Worm (Caenorhabditis elegans) whole organism, L1 larva: Measurements from ENCODE around the gene mpst-7.

Source experiments
- C16A3.4 ChIP-seq: fragments of 150-350 bp; optimal IDR thresholded peaks from 2 replicates; lab custom pipeline; 2014; ENCODE audit warnings: missing biosample characterization, missing genetic modification characterization
- aha-1 ChIP-seq: fragments of 150-350 bp; optimal IDR thresholded peaks from 2 replicates; lab custom pipeline; 2014; ENCODE audit warnings: missing biosample characterization, missing genetic modification characterization
- aly-2 ChIP-seq: fragments of 150-350 bp; optimal IDR thresholded peaks from 2 replicates; lab custom pipeline; 2014; ENCODE audit warnings: missing biosample characterization, missing genetic modification characterization
- ama-1 ChIP-seq: fragments of 150-350 bp; optimal IDR thresholded peaks from 2 replicates; lab custom pipeline; 2014
- ceh-63 ChIP-seq: fragments of 200-800 bp; sonication (Bioruptor generic); optimal IDR thresholded peaks from 2 replicates; lab custom pipeline; 2018; ENCODE audit warnings: mild to moderate bottlenecking, missing genetic modification characterization, missing compliant biosample characterization
- ceh-8 ChIP-seq: fragments of 200-800 bp; sonication (Bioruptor generic); optimal IDR thresholded peaks from 2 replicates; lab custom pipeline; 2018; ENCODE audit warnings: mild to moderate bottlenecking, missing genetic modification characterization, moderate library complexity, missing compliant biosample characterization
- ceh-90 ChIP-seq: sonication (generic microtip); optimal IDR thresholded peaks from 2 replicates; lab custom pipeline; 2016; ENCODE audit warnings: missing genetic modification characterization, missing compliant biosample characterization
- dpl-1 ChIP-seq, 3 experiments: fragments of 150-350 bp in 2 of 3; sonication (generic microtip) in 1 of 3; optimal IDR thresholded peaks; 2 replicates each; lab custom pipeline; 2014 to 2017; ENCODE audit warnings: missing biosample characterization in 3 of 3, missing genetic modification characterization in 3 of 3, missing genetic modification reagents in 3 of 3
- dsc-1 ChIP-seq: sonication (generic microtip); optimal IDR thresholded peaks from 2 replicates; lab custom pipeline; 2016; ENCODE audit warnings: mild to moderate bottlenecking, missing genetic modification characterization, missing compliant biosample characterization
- efl-3 ChIP-seq: fragments of 200-800 bp; sonication (Bioruptor generic); optimal IDR thresholded peaks from 2 replicates; lab custom pipeline; 2018; ENCODE audit warnings: mild to moderate bottlenecking, missing genetic modification characterization, missing compliant biosample characterization
- egl-27 ChIP-seq, 2 experiments: fragments of 150-350 bp in 1 of 2; sonication (generic microtip); optimal IDR thresholded peaks; 3 replicates each; lab custom pipeline; 2017 to 2018; ENCODE audit warnings: missing biosample characterization in 2 of 2, missing genetic modification characterization in 2 of 2, missing genetic modification reagents in 2 of 2
- elt-2 ChIP-seq: sonication (generic microtip); optimal IDR thresholded peaks from 2 replicates; lab custom pipeline; 2016; ENCODE audit warnings: missing genetic modification characterization, mild to moderate bottlenecking, inconsistent platforms, missing compliant biosample characterization, missing genetic modification reagents
- elt-3 ChIP-seq, 6 experiments: fragments of 150-350 bp in 1 of 6; sonication (generic microtip); optimal IDR thresholded peaks; 2 replicates each; lab custom pipeline; 2017 to 2018; ENCODE audit warnings: missing biosample characterization in 6 of 6, missing genetic modification characterization in 6 of 6, inconsistent platforms in 1 of 6
- ets-5 ChIP-seq: fragments of 200-800 bp; sonication (Bioruptor generic); IDR thresholded peaks from 2 replicates; pipeline ENCODE4 v1.3.6; 2022; ENCODE audit warnings: missing genetic modification characterization, missing compliant biosample characterization
- fkh-10 ChIP-seq: sonication (generic microtip); optimal IDR thresholded peaks from 2 replicates; lab custom pipeline; 2017; ENCODE audit warnings: missing biosample characterization, missing genetic modification reagents, missing genetic modification characterization
- fkh-4 ChIP-seq: sonication (generic microtip); optimal IDR thresholded peaks from 2 replicates; lab custom pipeline; 2016; ENCODE audit warnings: missing compliant biosample characterization, missing genetic modification characterization, borderline replicate concordance
- fkh-8 ChIP-seq: sonication (generic microtip); optimal IDR thresholded peaks from 2 replicates; lab custom pipeline; 2016; ENCODE audit warnings: mild to moderate bottlenecking, missing genetic modification characterization, missing compliant biosample characterization
- fos-1 ChIP-seq: fragments of 150-350 bp; optimal IDR thresholded peaks from 2 replicates; lab custom pipeline; 2014; ENCODE audit warnings: missing biosample characterization, missing genetic modification characterization
- grh-1 ChIP-seq: fragments of 200-800 bp; sonication (Bioruptor generic); IDR thresholded peaks from 2 replicates; pipeline ENCODE4 v1.3.6; 2022; ENCODE audit warnings: missing genetic modification reagents, missing genetic modification characterization, missing compliant biosample characterization
- hlh-17 ChIP-seq: fragments of 200-800 bp; sonication (Bioruptor generic); optimal IDR thresholded peaks from 2 replicates; lab custom pipeline; 2018; ENCODE audit warnings: missing genetic modification characterization, mild to moderate bottlenecking, missing compliant biosample characterization, moderate library complexity, borderline replicate concordance
- hpl-2 ChIP-seq: fragments of 150-350 bp; optimal IDR thresholded peaks from 2 replicates; lab custom pipeline; 2014; ENCODE audit warnings: missing biosample characterization, missing genetic modification reagents, missing genetic modification characterization
- irx-1 ChIP-seq: sonication (generic microtip); optimal IDR thresholded peaks from 2 replicates; lab custom pipeline; 2016; ENCODE audit warnings: missing genetic modification characterization, missing compliant biosample characterization
- isw-1 ChIP-seq: fragments of 200-800 bp; sonication (Bioruptor generic); IDR thresholded peaks from 2 replicates; pipeline ENCODE4 v1.3.6; 2022; ENCODE audit warnings: missing genetic modification characterization, missing compliant biosample characterization
- jun-1 ChIP-seq: fragments of 150-350 bp; optimal IDR thresholded peaks from 2 replicates; lab custom pipeline; 2014; ENCODE audit warnings: missing biosample characterization, missing genetic modification reagents, missing genetic modification characterization
- lin-13 ChIP-seq: fragments of 150-350 bp; optimal IDR thresholded peaks from 2 replicates; lab custom pipeline; 2014; ENCODE audit warnings: missing biosample characterization, missing genetic modification reagents, missing genetic modification characterization
- lin-14 ChIP-seq: fragments of 200-800 bp; sonication (Bioruptor generic); optimal IDR thresholded peaks from 2 replicates; lab custom pipeline; 2018; ENCODE audit warnings: mild to moderate bottlenecking, missing genetic modification characterization, moderate library complexity, missing compliant biosample characterization
- lin-15B ChIP-seq: fragments of 150-350 bp; sonication (generic microtip); optimal IDR thresholded peaks from 3 replicates; lab custom pipeline; 2014; ENCODE audit warnings: missing biosample characterization, missing genetic modification characterization
- lin-35 ChIP-seq, 2 experiments: fragments of 150-350 bp; optimal IDR thresholded peaks; 2 replicates each; lab custom pipeline; 2014; ENCODE audit warnings: missing biosample characterization in 2 of 2, missing genetic modification characterization in 2 of 2, missing genetic modification reagents in 2 of 2
- lin-39 ChIP-seq: fragments of 150-350 bp; optimal IDR thresholded peaks from 2 replicates; lab custom pipeline; 2014; ENCODE audit warnings: missing biosample characterization, missing genetic modification reagents, missing genetic modification characterization
- lsy-2 ChIP-seq, 2 experiments: fragments of 150-350 bp; optimal IDR thresholded peaks; 2 replicates each; lab custom pipeline; 2014; ENCODE audit warnings: missing biosample characterization in 2 of 2, missing genetic modification characterization in 2 of 2
- nhr-11 ChIP-seq: fragments of 150-350 bp; optimal IDR thresholded peaks from 2 replicates; lab custom pipeline; 2014; ENCODE audit warnings: missing biosample characterization, missing genetic modification characterization
- nhr-12 ChIP-seq: sonication (generic microtip); optimal IDR thresholded peaks from 2 replicates; lab custom pipeline; 2017; ENCODE audit warnings: missing biosample characterization, missing genetic modification characterization
- nhr-19 ChIP-seq: fragments of 200-800 bp; sonication (Bioruptor generic); conservative IDR thresholded peaks from 2 replicates; pipeline ENCODE4 v1.3.6; 2022; ENCODE audit warnings: missing genetic modification characterization, missing compliant biosample characterization
- nhr-20 ChIP-seq: sonication (generic microtip); optimal IDR thresholded peaks from 2 replicates; lab custom pipeline; 2016; ENCODE audit warnings: mild to moderate bottlenecking, missing genetic modification characterization, missing compliant biosample characterization
- nhr-28 ChIP-seq: fragments of 150-350 bp; optimal IDR thresholded peaks from 2 replicates; lab custom pipeline; 2014; ENCODE audit warnings: missing biosample characterization, missing genetic modification characterization
- nhr-71 ChIP-seq: sonication (generic microtip); optimal IDR thresholded peaks from 2 replicates; lab custom pipeline; 2016; ENCODE audit warnings: mild to moderate bottlenecking, missing genetic modification characterization, moderate library complexity, missing compliant biosample characterization
- nhr-77 ChIP-seq: fragments of 150-350 bp; optimal IDR thresholded peaks from 2 replicates; lab custom pipeline; 2014; ENCODE audit warnings: missing biosample characterization, missing genetic modification characterization
- nhr-84 ChIP-seq: sonication (generic microtip); optimal IDR thresholded peaks from 2 replicates; lab custom pipeline; 2017; ENCODE audit warnings: missing biosample characterization, missing genetic modification characterization
- nhr-85 ChIP-seq: sonication (generic microtip); peaks from one replicate; lab custom pipeline; 2016; ENCODE audit warnings: missing genetic modification characterization, inconsistent platforms, missing compliant biosample characterization
- nhr-90 ChIP-seq: sonication (generic microtip); optimal IDR thresholded peaks from 2 replicates; lab custom pipeline; 2016; ENCODE audit warnings: mild to moderate bottlenecking, missing genetic modification characterization, missing compliant biosample characterization; ENCODE audit not compliant: poor library complexity
- rnt-1 ChIP-seq: sonication (generic microtip); optimal IDR thresholded peaks from 2 replicates; lab custom pipeline; 2016; ENCODE audit warnings: mild to moderate bottlenecking, missing genetic modification characterization, moderate library complexity, missing compliant biosample characterization
- skn-1 ChIP-seq: fragments of 150-350 bp; optimal IDR thresholded peaks from 2 replicates; lab custom pipeline; 2014; ENCODE audit warnings: missing biosample characterization, missing genetic modification characterization
- snu-23 ChIP-seq: sonication (generic microtip); optimal IDR thresholded peaks from 2 replicates; lab custom pipeline; 2016; ENCODE audit warnings: missing genetic modification characterization, missing compliant biosample characterization
- sptf-1 ChIP-seq: fragments of 150-350 bp; optimal IDR thresholded peaks from 2 replicates; lab custom pipeline; 2014; ENCODE audit warnings: missing biosample characterization, missing genetic modification characterization
- sup-37 ChIP-seq: fragments of 200-800 bp; sonication (Bioruptor generic); optimal IDR thresholded peaks from 2 replicates; lab custom pipeline; 2018; ENCODE audit warnings: mild to moderate bottlenecking, missing genetic modification characterization, missing compliant biosample characterization
- unc-130 ChIP-seq: fragments of 150-350 bp; optimal IDR thresholded peaks from 2 replicates; lab custom pipeline; 2017; ENCODE audit warnings: missing biosample characterization, missing genetic modification characterization, inconsistent platforms
- unc-30 ChIP-seq: sonication (generic microtip); optimal IDR thresholded peaks from 2 replicates; lab custom pipeline; 2017; ENCODE audit warnings: missing biosample characterization, missing genetic modification characterization
- zip-4 ChIP-seq: fragments of 200-800 bp; sonication (Bioruptor generic); optimal IDR thresholded peaks from 2 replicates; lab custom pipeline; 2018; ENCODE audit warnings: mild to moderate bottlenecking, missing genetic modification characterization, moderate library complexity, missing compliant biosample characterization
- ztf-11 ChIP-seq, 2 experiments: sonication (generic microtip); optimal IDR thresholded peaks; 2 replicates each; lab custom pipeline; 2016 to 2017; ENCODE audit warnings: missing genetic modification characterization in 2 of 2, missing biosample characterization in 1 of 2, missing compliant biosample characterization in 1 of 2

The mpst-7 gene

ce11 chrV:13006754-13007153, 45.8 kb upstream of the mpst-7 start:
- TF ChIP-seq grh-1 (no peak), efl-3 (GFP tag; lab: Kevin White, UChicago) (no peak), nhr-84 (no peak), nhr-77 (tag; lab: Kevin White, UChicago) (no peak), nhr-90 (tag; lab: Kevin White, UChicago) (no peak), lin-13 (GFP tag; lab: Kevin White, UChicago) (no peak), fkh-10 (GFP tag; lab: Kevin White, UChicago) (no peak), fkh-4 (tag; lab: Kevin White, UChicago) (no peak), isw-1 (GFP tag; lab: Robert Waterston, UW) (no peak), hlh-17 (GFP tag; lab: Kevin White, UChicago) (no peak)

ce11 chrV:13004374-13004773, 43.4 kb upstream of the mpst-7 start:
- no peak for TF ChIP-seq nhr-28 (tag; lab: Kevin White, UChicago)

ce11 chrV:13003378-13003777, 42.4 kb upstream of the mpst-7 start:
- TF ChIP-seq nhr-85: peak; percentile 74
- peak in 2 of 3 experiments; percentile 47 to 67 for TF ChIP-seq dpl-1 (GFP tag; optimal IDR thresholded peaks at IDR 0.05; lab: Kevin White, UChicago)
- peak in 4 of 6 experiments; percentile 23 to 47 (median 44) for TF ChIP-seq elt-3 (tag; optimal IDR thresholded peaks at IDR 0.05; lab: Kevin White, UChicago)
- TF ChIP-seq dsc-1 (tag; lab: Kevin White, UChicago): peak; percentile 32
- peak; percentile 66 for TF ChIP-seq fos-1 (tag; lab: Kevin White, UChicago)
- peak; percentile 15 for TF ChIP-seq zip-4 (GFP tag; lab: Kevin White, UChicago)
- no peak for TF ChIP-seq aha-1
- peak; percentile 59 for TF ChIP-seq unc-130 (tag; lab: Kevin White, UChicago)
- peak; percentile 41 for TF ChIP-seq jun-1 (tag; lab: Kevin White, UChicago)
- TF ChIP-seq nhr-12 (tag; lab: Kevin White, UChicago): no peak
- TF ChIP-seq snu-23: peak; percentile 85
- TF ChIP-seq ets-5 (GFP tag; lab: Robert Waterston, UW): no peak
- TF ChIP-seq lin-13 (GFP tag; lab: Kevin White, UChicago): peak; percentile 43
- TF ChIP-seq fkh-4 (tag; lab: Kevin White, UChicago): no peak
- TF ChIP-seq lin-15B (tag; lab: Kevin White, UChicago): no peak
- TF ChIP-seq fkh-8 (tag; lab: Kevin White, UChicago): peak; percentile 62
- TF ChIP-seq nhr-71 (tag; lab: Kevin White, UChicago): peak; percentile 74
- TF ChIP-seq unc-30 (tag; lab: Kevin White, UChicago): no peak
- TF ChIP-seq fkh-10 (GFP tag; lab: Kevin White, UChicago): peak; percentile 14
- TF ChIP-seq aly-2 (tag; lab: Kevin White, UChicago): peak; percentile 79
- TF ChIP-seq rnt-1 (tag; lab: Kevin White, UChicago): peak; percentile 75
- TF ChIP-seq egl-27 (tag; optimal IDR thresholded peaks at IDR 0.05; lab: Kevin White, UChicago): peak in 1 of 2 experiments; percentile 42
- TF ChIP-seq lin-14: peak; percentile 69
- TF ChIP-seq lsy-2 (tag; optimal IDR thresholded peaks at IDR 0.05; lab: Kevin White, UChicago): peak; percentile 47 to 70
- peak; percentile 58 for TF ChIP-seq skn-1 (tag; lab: Kevin White, UChicago)
- peak; percentile 78 for TF ChIP-seq C16A3.4 (tag; lab: Kevin White, UChicago)
- peak; percentile 50 for TF ChIP-seq irx-1 (tag; lab: Kevin White, UChicago)
- no peak for TF ChIP-seq ama-1 (lab: Kevin White, UChicago)
- no peak for TF ChIP-seq sup-37 (GFP tag; lab: Kevin White, UChicago)
- peak; percentile 76 for TF ChIP-seq nhr-19 (GFP tag; lab: Robert Waterston, UW)
- TF ChIP-seq ceh-63 (GFP tag; lab: Kevin White, UChicago): no peak
- TF ChIP-seq ceh-8: no peak
- TF ChIP-seq ceh-90 (tag; lab: Kevin White, UChicago): no peak
- TF ChIP-seq lin-35 (GFP tag; optimal IDR thresholded peaks at IDR 0.05; lab: Kevin White, UChicago): peak; percentile 52 to 82
- peak; percentile 74 for TF ChIP-seq nhr-20 (tag; lab: Kevin White, UChicago)
- TF ChIP-seq elt-2 (tag; lab: Kevin White, UChicago): peak; percentile 28
- no peak for TF ChIP-seq lin-39 (tag; lab: Kevin White, UChicago)
- no peak for TF ChIP-seq sptf-1 (tag; lab: Kevin White, UChicago)
- TF ChIP-seq nhr-11: no peak
- TF ChIP-seq hpl-2 (GFP tag; lab: Kevin White, UChicago): no peak
- peak in 1 of 2 experiments; percentile 5 for TF ChIP-seq ztf-11 (tag; optimal IDR thresholded peaks at IDR 0.05; lab: Kevin White, UChicago)
